Worm (Caenorhabditis elegans) whole organism, mixed stage, embryonic: ENCODE data around the gene rig-1.
A peak's percentile ranks its signal among the peaks of the same experiment; 100 is the strongest.

Source experiments
- M03D4.4 ChIP-seq: sonication (generic microtip); optimal IDR thresholded peaks from 2 replicates; lab custom pipeline; 2017; ENCODE audit warnings: mild to moderate bottlenecking, missing genetic modification characterization, missing compliant biosample characterization
- bed-3 ChIP-seq: fragments of 200-800 bp; sonication (Bioruptor generic); optimal IDR thresholded peaks from 3 replicates; lab custom pipeline; 2018; ENCODE audit warnings: mild to moderate bottlenecking, missing genetic modification characterization, moderate library complexity, missing compliant biosample characterization
- ceh-43 ChIP-seq: fragments of 200-800 bp; sonication (Bioruptor generic); optimal IDR thresholded peaks from 2 replicates; lab custom pipeline; 2018; ENCODE audit warnings: mild to moderate bottlenecking, missing genetic modification characterization, moderate library complexity, missing compliant biosample characterization
- ceh-83 ChIP-seq: fragments of 200-800 bp; sonication (Bioruptor generic); optimal IDR thresholded peaks from 2 replicates; lab custom pipeline; 2018; ENCODE audit warnings: mild to moderate bottlenecking, missing genetic modification characterization, missing compliant biosample characterization
- ces-1 ChIP-seq: fragments of 150-350 bp; optimal IDR thresholded peaks from 2 replicates; lab custom pipeline; 2014; ENCODE audit warnings: missing biosample characterization, missing genetic modification reagents, missing genetic modification characterization
- cnd-1 ChIP-seq: fragments of 200-800 bp; sonication (Bioruptor generic); optimal IDR thresholded peaks from 2 replicates; lab custom pipeline; 2018; ENCODE audit warnings: mild to moderate bottlenecking, missing genetic modification characterization, missing compliant biosample characterization
- drap-1 ChIP-seq: fragments of 200-800 bp; sonication (Bioruptor generic); optimal IDR thresholded peaks from 3 replicates; lab custom pipeline; 2018; ENCODE audit warnings: mild to moderate bottlenecking, missing genetic modification characterization, missing compliant biosample characterization
- flh-1 ChIP-seq: fragments of 200-800 bp; sonication (Bioruptor generic); optimal IDR thresholded peaks from 2 replicates; lab custom pipeline; 2018; ENCODE audit warnings: mild to moderate bottlenecking, missing genetic modification characterization, moderate library complexity, missing compliant biosample characterization
- ham-2 ChIP-seq: fragments of 200-800 bp; sonication (Bioruptor generic); optimal IDR thresholded peaks from 2 replicates; lab custom pipeline; 2018; ENCODE audit warnings: mild to moderate bottlenecking, missing genetic modification characterization, missing compliant biosample characterization
- hlh-1 ChIP-seq: fragments of 150-350 bp; optimal IDR thresholded peaks from 2 replicates; lab custom pipeline; 2014; ENCODE audit warnings: missing biosample characterization, missing genetic modification reagents, missing genetic modification characterization
- lin-13 ChIP-seq: fragments of 150-350 bp; optimal IDR thresholded peaks from 2 replicates; lab custom pipeline; 2014; ENCODE audit warnings: missing biosample characterization, missing genetic modification characterization
- lin-32 ChIP-seq: fragments of 200-800 bp; sonication (Bioruptor generic); optimal IDR thresholded peaks from 2 replicates; lab custom pipeline; 2018; ENCODE audit warnings: mild to moderate bottlenecking, missing genetic modification characterization, missing compliant biosample characterization
- lsy-2 ChIP-seq: fragments of 150-350 bp; optimal IDR thresholded peaks from 2 replicates; lab custom pipeline; 2014; ENCODE audit warnings: missing biosample characterization, missing genetic modification characterization
- mab-5 ChIP-seq: fragments of 150-350 bp; optimal IDR thresholded peaks from 2 replicates; lab custom pipeline; 2014; ENCODE audit warnings: missing biosample characterization, missing genetic modification characterization
- mls-2 ChIP-seq: sonication (generic microtip); optimal IDR thresholded peaks from 2 replicates; lab custom pipeline; 2016; ENCODE audit warnings: mild to moderate bottlenecking, missing genetic modification characterization, moderate library complexity, missing compliant biosample characterization
- nhr-12 ChIP-seq: fragments of 150-350 bp; optimal IDR thresholded peaks from 2 replicates; lab custom pipeline; 2014; ENCODE audit warnings: missing biosample characterization, missing genetic modification characterization
- nhr-2 ChIP-seq: fragments of 150-350 bp; optimal IDR thresholded peaks from 2 replicates; lab custom pipeline; 2014; ENCODE audit warnings: missing biosample characterization, missing genetic modification characterization
- nhr-237 ChIP-seq: fragments of 150-350 bp; optimal IDR thresholded peaks from 2 replicates; lab custom pipeline; 2014; ENCODE audit warnings: missing biosample characterization, missing genetic modification characterization
- nhr-28 ChIP-seq: fragments of 150-350 bp; optimal IDR thresholded peaks from 2 replicates; lab custom pipeline; 2014; ENCODE audit warnings: missing biosample characterization, missing genetic modification characterization
- pha-4 ChIP-seq: fragments of 150-350 bp; optimal IDR thresholded peaks from 2 replicates; lab custom pipeline; 2018; ENCODE audit warnings: missing biosample characterization, missing genetic modification reagents, missing genetic modification characterization
- sem-2 ChIP-seq: fragments of 200-800 bp; sonication (Bioruptor generic); optimal IDR thresholded peaks from 2 replicates; lab custom pipeline; 2018; ENCODE audit warnings: mild to moderate bottlenecking, missing genetic modification characterization, missing compliant biosample characterization
- snpc-4 ChIP-seq: fragments of 150-350 bp; optimal IDR thresholded peaks from 2 replicates; lab custom pipeline; 2014; ENCODE audit warnings: missing biosample characterization, missing genetic modification characterization
- sptf-1 ChIP-seq: sonication (generic microtip); optimal IDR thresholded peaks from 2 replicates; lab custom pipeline; 2017; ENCODE audit warnings: mild to moderate bottlenecking, missing genetic modification characterization, moderate library complexity, missing compliant biosample characterization
- tbx-8 ChIP-seq: fragments of 200-800 bp; sonication (Bioruptor generic); optimal IDR thresholded peaks from 2 replicates; lab custom pipeline; 2018; ENCODE audit warnings: mild to moderate bottlenecking, missing genetic modification characterization, moderate library complexity, missing compliant biosample characterization
- unc-120 ChIP-seq: sonication (generic microtip); optimal IDR thresholded peaks from 2 replicates; lab custom pipeline; 2017; ENCODE audit warnings: missing genetic modification characterization, missing compliant biosample characterization; ENCODE audit not compliant: poor library complexity, severe bottlenecking
- unc-39 ChIP-seq: fragments of 150-350 bp; optimal IDR thresholded peaks from 2 replicates; lab custom pipeline; 2014; ENCODE audit warnings: missing biosample characterization, missing genetic modification characterization
- unc-62 ChIP-seq: fragments of 150-350 bp; optimal IDR thresholded peaks from 2 replicates; lab custom pipeline; 2014; ENCODE audit warnings: missing biosample characterization, missing genetic modification reagents, missing genetic modification characterization
- zip-8 ChIP-seq: fragments of 150-350 bp; optimal IDR thresholded peaks from 2 replicates; lab custom pipeline; 2014; ENCODE audit warnings: missing biosample characterization, missing genetic modification characterization
- ztf-11 ChIP-seq: fragments of 150-350 bp; optimal IDR thresholded peaks from 2 replicates; lab custom pipeline; 2014; ENCODE audit warnings: missing biosample characterization, missing genetic modification characterization

The rig-1 gene

ce11 chrX:8648582-8648981, 11.8 kb upstream of the rig-1 start:
- peak; percentile 97 for TF ChIP-seq ces-1 (GFP tag; lab: Kevin White, UChicago)
- no peak for TF ChIP-seq nhr-28 (tag; lab: Kevin White, UChicago)
- no peak for TF ChIP-seq unc-120 (tag; lab: Kevin White, UChicago)

- TF ChIP-seq ceh-83 (peak; percentile 61), cnd-1 (tag; lab: Kevin White, UChicago) (peak; percentile 42), sem-2 (GFP tag; lab: Kevin White, UChicago) (peak; percentile 8), zip-8 (tag; lab: Kevin White, UChicago) (no peak), ztf-11 (no peak), lsy-2 (tag; lab: Kevin White, UChicago) (no peak), bed-3 (GFP tag; lab: Kevin White, UChicago) (no peak), nhr-28 (tag; lab: Kevin White, UChicago) (no peak), nhr-237 (tag; lab: Kevin White, UChicago) (no peak), pha-4 (tag; lab: Kevin White, UChicago) (no peak), nhr-2 (tag; lab: Kevin White, UChicago) (no peak), mab-5 (tag; lab: Kevin White, UChicago) (no peak), ceh-43 (GFP tag; lab: Kevin White, UChicago) (peak; percentile 15), unc-62 (GFP tag; lab: Kevin White, UChicago) (no peak), lin-13 (no peak), flh-1 (no peak), drap-1 (GFP tag; lab: Kevin White, UChicago) (peak; percentile 8), unc-120 (tag; lab: Kevin White, UChicago) (no peak)
Observed at ce11 chrX:8650535-8650934, 9.9 kb upstream of the rig-1 start.

- TF ChIP-seq unc-120 (tag; lab: Kevin White, UChicago) (no peak), zip-8 (tag; lab: Kevin White, UChicago) (peak; percentile 2)
Observed at ce11 chrX:8656019-8656418, 4.4 kb upstream of the rig-1 start.

ce11 chrX:8659521-8659920, 898 bp upstream of the rig-1 start:
- no peak for TF ChIP-seq zip-8 (tag; lab: Kevin White, UChicago)
- TF ChIP-seq tbx-8 = no peak
- no peak for TF ChIP-seq mls-2 (tag; lab: Kevin White, UChicago)
- TF ChIP-seq cnd-1 (tag; lab: Kevin White, UChicago) = no peak
- TF ChIP-seq ces-1 (GFP tag; lab: Kevin White, UChicago) = peak; percentile 77
- no peak for TF ChIP-seq ceh-83
- TF ChIP-seq ceh-43 (GFP tag; lab: Kevin White, UChicago) = no peak
- TF ChIP-seq unc-39 (tag; lab: Kevin White, UChicago) = no peak

- TF ChIP-seq zip-8 (tag; lab: Kevin White, UChicago) (peak; percentile 62), nhr-2 (tag; lab: Kevin White, UChicago) (peak; percentile 78), mls-2 (tag; lab: Kevin White, UChicago) (no peak)
Observed at ce11 chrX:8660909-8661308, 490 bp downstream of the rig-1 start.

ce11 chrX:8662452-8662851, 2.0 kb downstream of the rig-1 start:
- TF ChIP-seq unc-62 (GFP tag; lab: Kevin White, UChicago) = no peak
- peak; percentile 54 for TF ChIP-seq cnd-1 (tag; lab: Kevin White, UChicago)
- no peak for TF ChIP-seq snpc-4
- TF ChIP-seq nhr-12 (tag; lab: Kevin White, UChicago) = no peak
- no peak for TF ChIP-seq lsy-2 (tag; lab: Kevin White, UChicago)
- no peak for TF ChIP-seq sptf-1 (tag; lab: Kevin White, UChicago)
- peak; percentile 26 for TF ChIP-seq lin-32 (GFP tag; lab: Kevin White, UChicago)
- TF ChIP-seq ces-1 (GFP tag; lab: Kevin White, UChicago) = peak; percentile 66
- no peak for TF ChIP-seq pha-4 (tag; lab: Kevin White, UChicago)
- peak; percentile 52 for TF ChIP-seq nhr-2 (tag; lab: Kevin White, UChicago)
- TF ChIP-seq ham-2 (GFP tag; lab: Kevin White, UChicago) = no peak
- no peak for TF ChIP-seq unc-120 (tag; lab: Kevin White, UChicago)
- TF ChIP-seq M03D4.4 (tag; lab: Kevin White, UChicago) = no peak
- TF ChIP-seq hlh-1 (tag; lab: Kevin White, UChicago) = no peak
- TF ChIP-seq mab-5 (tag; lab: Kevin White, UChicago) = no peak
- peak; percentile 9 for TF ChIP-seq mls-2 (tag; lab: Kevin White, UChicago)
